Fruit fly (Drosophila melanogaster): ENCODE measurements around the gene CG10514.

DNA sequence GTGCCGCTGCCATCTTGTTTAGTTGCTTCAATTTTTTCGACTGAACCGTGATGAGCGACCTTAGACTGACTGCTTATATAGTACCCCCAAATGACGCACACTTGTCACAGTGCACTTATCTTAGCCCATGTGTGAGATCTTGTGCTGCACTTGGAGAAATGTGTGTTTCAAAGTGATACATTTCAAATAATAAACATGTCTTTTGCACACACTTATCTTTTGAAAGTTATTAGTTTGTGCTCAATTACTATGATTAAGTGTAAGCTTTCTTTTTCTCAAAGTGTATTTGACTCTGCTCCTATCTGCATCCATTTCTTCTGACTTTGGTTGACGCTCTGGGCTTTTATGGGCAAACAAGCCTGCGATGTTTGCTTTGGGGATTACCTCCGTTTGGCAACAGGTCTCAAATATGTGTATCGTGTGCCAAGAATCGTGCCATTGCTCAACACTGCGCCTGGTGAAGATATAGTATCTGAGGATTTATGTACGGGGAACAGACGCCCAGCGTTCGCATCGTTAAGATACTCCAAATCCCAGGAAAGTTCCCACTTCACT, at the start of gene CG10514:
- TF ChIP-seq Hr78 (GFP tag; optimal IDR thresholded peaks at IDR 0.05): no peak
- peak; percentile 77 for TF ChIP-seq Hr83 (GFP tag; optimal IDR thresholded peaks at IDR 0.05; ENCODE audit: poor library complexity, severe bottlenecking)
- no peak for TF ChIP-seq Dif (GFP tag; optimal IDR thresholded peaks at IDR 0.05; ENCODE audit: partially characterized antibody)
- TF ChIP-seq woc (GFP tag; optimal IDR thresholded peaks at IDR 0.05): no peak
- TF ChIP-seq h (GFP tag; optimal IDR thresholded peaks at IDR 0.05): no peak
- peak; percentile 43 for TF ChIP-seq OdsH (GFP tag; optimal IDR thresholded peaks at IDR 0.05)
- no peak for TF ChIP-seq HLH106 (tag; optimal IDR thresholded peaks at IDR 0.05)
- no peak for TF ChIP-seq Dfd (GFP tag; optimal IDR thresholded peaks at IDR 0.05)
- TF ChIP-seq pan (optimal IDR thresholded peaks at IDR 0.05): no peak
- TF ChIP-seq rgr (GFP tag; optimal IDR thresholded peaks at IDR 0.05): peak; percentile 24
- no peak for TF ChIP-seq jim (GFP tag; optimal IDR thresholded peaks at IDR 0.05)
- TF ChIP-seq brk (GFP tag; optimal IDR thresholded peaks at IDR 0.05): no peak
- TF ChIP-seq Myc (optimal IDR thresholded peaks at IDR 0.05): no peak
- TF ChIP-seq psq (GFP tag; optimal IDR thresholded peaks at IDR 0.05): peak; percentile 18
